Fruit fly (Drosophila melanogaster): Measurements from ENCODE around the gene CG33095.

DNA sequence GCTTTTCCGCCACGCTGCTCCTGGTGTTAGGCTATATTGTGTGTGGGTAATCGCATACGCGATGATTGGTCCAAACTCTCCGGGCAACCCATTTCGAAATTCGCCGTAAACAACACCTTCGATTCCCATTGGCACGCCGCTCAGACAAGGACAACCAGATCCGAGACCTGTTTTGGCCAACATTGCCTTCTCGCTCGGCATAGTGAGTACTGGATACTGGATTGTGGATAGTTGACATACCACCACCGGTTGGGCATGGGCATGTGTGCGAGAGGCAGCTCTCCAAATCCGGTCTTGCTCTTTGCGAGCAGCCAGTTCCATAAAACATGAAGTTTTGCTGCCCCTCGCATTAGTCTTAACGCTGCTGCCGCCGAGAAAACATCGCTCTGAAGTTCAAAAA lies 2.8 kb upstream of the CG33095 start, which contains the start of gene fd96Cb:
- TF ChIP-seq CTCF (optimal IDR thresholded peaks at IDR 0.05) (no peak), CG8478 (optimal IDR thresholded peaks at IDR 0.05) (no peak)
